Fruit fly (Drosophila melanogaster) whole organism, embryonic: ENCODE measurements around the gene CG31388.

Experiments used
- Adf1 ChIP-seq: fragments of 200-800 bp; sonication (Bioruptor generic); IDR thresholded peaks from 2 replicates; pipeline ENCODE4 v1.3.6; 2022; ENCODE audit warnings: missing biosample characterization, missing genetic modification characterization
- Atf6 ChIP-seq: fragments of 200-800 bp; sonication (Bioruptor generic); IDR thresholded peaks from 2 replicates; pipeline ENCODE4 v1.3.6; 2022; ENCODE audit warnings: missing biosample characterization, missing genetic modification characterization
- CG1024 ChIP-seq: fragments of 200-800 bp; sonication (Bioruptor generic); IDR thresholded peaks from 2 replicates; pipeline ENCODE4 v1.3.6; 2022; ENCODE audit warnings: missing biosample characterization, missing genetic modification characterization
- CG10274 ChIP-seq: fragments of 200-800 bp; sonication (Bioruptor generic); optimal IDR thresholded peaks from 3 replicates; lab custom pipeline; 2017; ENCODE audit warnings: missing biosample characterization, mild to moderate bottlenecking, missing genetic modification characterization
- CG10565 ChIP-seq: fragments of 200-800 bp; sonication (Bioruptor generic); optimal IDR thresholded peaks from 3 replicates; lab custom pipeline; 2016; ENCODE audit warnings: missing biosample characterization, mild to moderate bottlenecking, missing genetic modification characterization
- CG11560 ChIP-seq: fragments of 200-800 bp; sonication (Bioruptor generic); IDR thresholded peaks from 3 replicates; pipeline ENCODE4 v1.3.6; 2022; ENCODE audit warnings: missing biosample characterization, missing genetic modification characterization
- CG11696 ChIP-seq: fragments of 200-800 bp; sonication (Bioruptor generic); IDR thresholded peaks from 2 replicates; pipeline ENCODE4 v1.3.6; 2022; ENCODE audit warnings: missing biosample characterization, missing genetic modification characterization
- CG12299 ChIP-seq: fragments of 200-800 bp; sonication (Bioruptor generic); optimal IDR thresholded peaks from 2 replicates; lab custom pipeline; 2018; ENCODE audit warnings: missing biosample characterization, mild to moderate bottlenecking, missing genetic modification characterization
- CG12659 ChIP-seq: fragments of 200-800 bp; sonication (Bioruptor generic); optimal IDR thresholded peaks from 3 replicates; lab custom pipeline; 2017; ENCODE audit warnings: mild to moderate bottlenecking, missing biosample characterization, missing genetic modification reagents, missing genetic modification characterization
- CG15269 ChIP-seq: fragments of 200-800 bp; sonication (Bioruptor generic); optimal IDR thresholded peaks from 2 replicates; lab custom pipeline; 2018; ENCODE audit warnings: missing biosample characterization, mild to moderate bottlenecking, missing genetic modification characterization, moderate library complexity
- CG15514 ChIP-seq: fragments of 200-800 bp; sonication (Bioruptor generic); optimal IDR thresholded peaks from 3 replicates; lab custom pipeline; 2017; ENCODE audit warnings: missing biosample characterization, missing genetic modification characterization, mild to moderate bottlenecking, moderate library complexity, missing genetic modification reagents
- CG17568 ChIP-seq: fragments of 200-800 bp; sonication (Bioruptor generic); optimal IDR thresholded peaks from 2 replicates; lab custom pipeline; 2018; ENCODE audit warnings: missing biosample characterization, mild to moderate bottlenecking, missing genetic modification characterization, moderate library complexity
- CG17612 ChIP-seq: fragments of 200-800 bp; sonication (Bioruptor generic); IDR thresholded peaks from 2 replicates; pipeline ENCODE4 v1.3.6; 2022; ENCODE audit warnings: missing biosample characterization, missing genetic modification characterization
- CG17829 ChIP-seq: fragments of 200-800 bp; optimal IDR thresholded peaks from 2 replicates; lab custom pipeline; 2019; ENCODE audit warnings: missing biosample characterization, mild to moderate bottlenecking, missing genetic modification characterization, moderate library complexity
- CG3726 ChIP-seq: fragments of 200-800 bp; sonication (Bioruptor generic); IDR thresholded peaks from 3 replicates; pipeline ENCODE4, ENCODE4 v1.3.6; 2022; ENCODE audit warnings: missing biosample characterization, missing genetic modification characterization
- CG4360 ChIP-seq: fragments of 200-800 bp; sonication (Bioruptor generic); IDR thresholded peaks from 2 replicates; pipeline ENCODE4 v1.3.6; 2022; ENCODE audit warnings: missing biosample characterization, missing genetic modification characterization
- CG7839 ChIP-seq: fragments of 200-800 bp; sonication (Bioruptor generic); optimal IDR thresholded peaks from 3 replicates; lab custom pipeline; 2018; ENCODE audit warnings: missing biosample characterization, mild to moderate bottlenecking, missing genetic modification characterization, moderate library complexity
- CG8089 ChIP-seq: fragments of 200-800 bp; sonication (Bioruptor generic); optimal IDR thresholded peaks from 3 replicates; lab custom pipeline; 2016; ENCODE audit warnings: missing biosample characterization, missing genetic modification characterization
- CG8924 ChIP-seq: fragments of 200-800 bp; optimal IDR thresholded peaks from 3 replicates; lab custom pipeline; 2019; ENCODE audit warnings: missing biosample characterization, mild to moderate bottlenecking, missing genetic modification characterization, moderate library complexity
- CG9876 ChIP-seq: fragments of 200-800 bp; sonication (Bioruptor generic); optimal IDR thresholded peaks from 2 replicates; lab custom pipeline; 2016; ENCODE audit warnings: missing biosample characterization, missing genetic modification characterization
- Dad ChIP-seq: fragments of 200-800 bp; sonication (Bioruptor generic); optimal IDR thresholded peaks from 3 replicates; lab custom pipeline; 2016; ENCODE audit warnings: missing biosample characterization, missing genetic modification characterization
- Dek ChIP-seq: fragments of 200-800 bp; sonication (Bioruptor generic); optimal IDR thresholded peaks from 3 replicates; lab custom pipeline; 2019; ENCODE audit warnings: missing biosample characterization, mild to moderate bottlenecking, missing genetic modification characterization, moderate library complexity
- Dfd ChIP-seq, 2 experiments: fragments of >200 bp; optimal IDR thresholded peaks; 2 replicates each; lab custom pipeline; 2017; ENCODE audit warnings: missing biosample characterization in 2 of 2, missing genetic modification characterization in 2 of 2
- Eip74EF ChIP-seq, 2 experiments: fragments of 200-800 bp in 1 of 2; fragments of >200 bp in 1 of 2; sonication (Bioruptor generic) in 1 of 2; optimal IDR thresholded peaks; 2 replicates each; lab custom pipeline; 2017 to 2019; ENCODE audit warnings: missing biosample characterization in 2 of 2, missing genetic modification characterization in 2 of 2, mild to moderate bottlenecking in 1 of 2, moderate library complexity in 1 of 2
- HmgZ ChIP-seq: fragments of 200-800 bp; sonication (Bioruptor generic); optimal IDR thresholded peaks from 2 replicates; lab custom pipeline; 2018; ENCODE audit warnings: missing biosample characterization, mild to moderate bottlenecking, missing genetic modification characterization
- Max ChIP-seq: fragments of 200-800 bp; sonication (Bioruptor generic); optimal IDR thresholded peaks from 2 replicates; lab custom pipeline; 2016; ENCODE audit warnings: missing biosample characterization, mild to moderate bottlenecking, missing genetic modification characterization
- NC2α ChIP-seq: fragments of 200-800 bp; sonication (Bioruptor generic); optimal IDR thresholded peaks from 2 replicates; lab custom pipeline; 2016; ENCODE audit warnings: missing biosample characterization, missing genetic modification characterization
- Opbp ChIP-seq: fragments of 200-800 bp; sonication (Bioruptor generic); IDR thresholded peaks from 3 replicates; pipeline ENCODE4 v1.3.6; 2022; ENCODE audit warnings: missing biosample characterization, missing genetic modification characterization; ENCODE audit not compliant: partially characterized antibody
- Rx ChIP-seq: fragments of 200-800 bp; sonication (Bioruptor generic); IDR thresholded peaks from 2 replicates; pipeline ENCODE4 v1.3.6; 2022; ENCODE audit warnings: missing biosample characterization, missing genetic modification characterization
- Scr ChIP-seq: fragments of 200-800 bp; sonication (Bioruptor generic); IDR thresholded peaks from 2 replicates; pipeline ENCODE4 v1.3.6; 2022; ENCODE audit warnings: missing biosample characterization, missing genetic modification characterization; ENCODE audit not compliant: partially characterized antibody
- Vsx1 ChIP-seq: fragments of 200-800 bp; sonication (Bioruptor generic); optimal IDR thresholded peaks from 2 replicates; lab custom pipeline; 2017; ENCODE audit warnings: missing biosample characterization, mild to moderate bottlenecking, missing genetic modification characterization, missing genetic modification reagents
- amos ChIP-seq: fragments of 200-800 bp; sonication (Bioruptor generic); IDR thresholded peaks from 2 replicates; pipeline ENCODE4 v1.3.6; 2022; ENCODE audit warnings: missing biosample characterization, missing genetic modification characterization; ENCODE audit not compliant: partially characterized antibody
- ash1 ChIP-seq: fragments of 200-800 bp; sonication (Bioruptor generic); optimal IDR thresholded peaks from 2 replicates; lab custom pipeline; 2018; ENCODE audit warnings: missing biosample characterization, mild to moderate bottlenecking, missing genetic modification characterization
- ci ChIP-seq: fragments of 200-800 bp; sonication (Bioruptor generic); IDR thresholded peaks from 3 replicates; pipeline ENCODE4 v1.3.6; 2022; ENCODE audit warnings: missing biosample characterization, missing genetic modification characterization
- danr ChIP-seq: fragments of 200-800 bp; sonication (Bioruptor generic); IDR thresholded peaks from 2 replicates; pipeline ENCODE4 v1.3.6; 2022; ENCODE audit warnings: missing biosample characterization, missing genetic modification characterization
- fu2 ChIP-seq: fragments of 200-800 bp; sonication (Bioruptor generic); optimal IDR thresholded peaks from 2 replicates; lab custom pipeline; 2016; ENCODE audit warnings: missing biosample characterization, missing genetic modification characterization
- gcm2 ChIP-seq: fragments of 200-800 bp; sonication (Bioruptor generic); optimal IDR thresholded peaks from 2 replicates; lab custom pipeline; 2016; ENCODE audit warnings: missing biosample characterization, missing genetic modification characterization
- hkb ChIP-seq, 2 experiments: fragments of 200-800 bp in 1 of 2; fragments of >200 bp in 1 of 2; sonication (Bioruptor generic) in 1 of 2; IDR thresholded peaks in 1 of 2; optimal IDR thresholded peaks in 1 of 2; 2 replicates each; pipeline versions ENCODE4 v1.3.6 to Lab custom; 2017 to 2022; ENCODE audit warnings: missing biosample characterization in 1 of 2, missing genetic modification characterization in 1 of 2
- insv ChIP-seq, 2 experiments: fragments of 200-800 bp; sonication (Bioruptor generic); optimal IDR thresholded peaks; 3 replicates each; lab custom pipeline; 2016 to 2018; ENCODE audit warnings: missing biosample characterization in 2 of 2, missing genetic modification characterization in 2 of 2
- oc ChIP-seq: fragments of 200-800 bp; sonication (Bioruptor generic); optimal IDR thresholded peaks from 2 replicates; lab custom pipeline; 2018; ENCODE audit warnings: missing biosample characterization, mild to moderate bottlenecking, missing genetic modification characterization, moderate library complexity
- org-1 ChIP-seq: fragments of 200-800 bp; sonication (Bioruptor generic); optimal IDR thresholded peaks from 2 replicates; lab custom pipeline; 2017; ENCODE audit warnings: missing biosample characterization, missing genetic modification characterization
- otp ChIP-seq: fragments of 200-800 bp; sonication (Bioruptor generic); IDR thresholded peaks from 3 replicates; pipeline ENCODE4, ENCODE4 v1.3.6; 2022; ENCODE audit warnings: missing biosample characterization, missing genetic modification characterization
- rib ChIP-seq: fragments of 200-800 bp; sonication (Bioruptor generic); IDR thresholded peaks from 2 replicates; pipeline ENCODE4 v1.3.6; 2022; ENCODE audit warnings: missing biosample characterization, missing genetic modification characterization
- sd ChIP-seq: fragments of 200-800 bp; sonication (Bioruptor generic); optimal IDR thresholded peaks from 3 replicates; lab custom pipeline; 2018; ENCODE audit warnings: missing biosample characterization, mild to moderate bottlenecking, missing genetic modification characterization, moderate library complexity
- sob ChIP-seq: fragments of 200-800 bp; sonication (Bioruptor generic); IDR thresholded peaks from 2 replicates; pipeline ENCODE4 v1.3.6; 2022; ENCODE audit warnings: missing biosample characterization, missing genetic modification characterization
- ssp ChIP-seq: fragments of 200-800 bp; sonication (Bioruptor generic); IDR thresholded peaks from 2 replicates; pipeline ENCODE4 v1.3.6; 2022; ENCODE audit warnings: missing biosample characterization, missing genetic modification characterization
- tio ChIP-seq: fragments of 200-800 bp; sonication (Bioruptor generic); optimal IDR thresholded peaks from 2 replicates; lab custom pipeline; 2017; ENCODE audit warnings: missing biosample characterization, missing genetic modification characterization, inconsistent platforms
- tna ChIP-seq: fragments of 200-800 bp; sonication (Bioruptor generic); IDR thresholded peaks from 2 replicates; pipeline ENCODE4 v1.3.6; 2022; ENCODE audit warnings: missing biosample characterization, missing genetic modification characterization; ENCODE audit not compliant: partially characterized antibody
- tx ChIP-seq: fragments of 200-800 bp; sonication (Bioruptor generic); optimal IDR thresholded peaks from 2 replicates; lab custom pipeline; 2016; ENCODE audit warnings: missing biosample characterization, missing genetic modification characterization
- vvl ChIP-seq: fragments of 200-800 bp; sonication (Bioruptor generic); IDR thresholded peaks from 2 replicates; pipeline ENCODE4 v1.3.6; 2022; ENCODE audit warnings: missing biosample characterization, missing genetic modification characterization

Gene CG31388

DNA sequence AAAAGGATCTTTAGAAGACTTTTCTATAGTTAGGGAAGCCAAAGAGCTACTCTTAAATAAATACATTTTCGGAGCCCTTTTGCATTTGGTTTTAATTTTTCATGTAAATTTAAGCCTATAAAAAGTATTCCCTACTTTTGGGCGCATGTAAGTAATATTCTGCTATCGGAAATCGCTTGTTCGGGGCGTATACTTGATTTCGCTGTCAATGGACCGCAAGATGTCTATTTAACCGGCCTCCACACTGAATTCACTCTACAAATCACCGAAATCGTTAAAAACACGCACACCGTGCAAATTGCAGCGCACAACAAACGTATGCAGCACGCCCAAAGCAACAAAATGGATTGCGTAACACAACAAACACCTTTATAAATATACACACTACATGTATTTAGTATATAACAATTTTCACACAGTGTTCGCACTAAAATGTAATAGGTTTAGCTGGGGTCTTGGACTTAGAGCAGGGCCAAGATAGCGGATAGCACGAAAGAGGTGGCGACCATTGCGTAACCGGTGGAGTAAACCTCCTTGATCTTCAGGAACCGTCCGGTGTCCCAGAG is 28.8 kb upstream of the CG31388 start:
- TF ChIP-seq CG12659, result no peak
- no peak for TF ChIP-seq CG8089 (GFP tag; lab: Kevin White, UChicago)
- TF ChIP-seq org-1 (GFP tag; lab: Kevin White, UChicago), result no peak
- no peak for TF ChIP-seq CG17829
- TF ChIP-seq vvl (GFP tag; lab: Robert Waterston, UW), result no peak
- TF ChIP-seq CG10565 (GFP tag; lab: Kevin White, UChicago), result no peak
- peak; percentile 39 for TF ChIP-seq HmgZ (tag; lab: Kevin White, UChicago)
- no peak for TF ChIP-seq CG11696
- no peak for TF ChIP-seq Adf1 (GFP tag; lab: Robert Waterston, UW)
- TF ChIP-seq CG8924 (tag; lab: Kevin White, UChicago), result no peak
- peak; percentile 11 for TF ChIP-seq CG7839 (tag; lab: Kevin White, UChicago)
- no peak for TF ChIP-seq gcm2 (GFP tag; lab: Kevin White, UChicago)
- TF ChIP-seq CG17568, result no peak
- no peak for TF ChIP-seq fu2 (GFP tag; lab: Kevin White, UChicago)
- TF ChIP-seq amos, result peak; percentile 2; the same call in 1 of the 2 replicates
- no peak for TF ChIP-seq CG10274 (GFP tag; lab: Kevin White, UChicago)
- TF ChIP-seq ash1 (GFP tag; lab: Kevin White, UChicago), result no peak
- TF ChIP-seq NC2α (GFP tag; lab: Kevin White, UChicago), result no peak
- no peak for TF ChIP-seq tna
- TF ChIP-seq tx, result no peak
- no peak for TF ChIP-seq Dek (tag; lab: Kevin White, UChicago)
- TF ChIP-seq CG15514 (GFP tag; lab: Kevin White, UChicago), result no peak
- no peak for TF ChIP-seq Vsx1 (GFP tag; lab: Kevin White, UChicago)
- no peak for TF ChIP-seq sob (GFP tag; lab: Robert Waterston, UW)
- TF ChIP-seq ssp, result no peak
- TF ChIP-seq rib (GFP tag; lab: Robert Waterston, UW), result no peak
- no peak for TF ChIP-seq Dad (GFP tag; lab: Kevin White, UChicago)
- no peak for TF ChIP-seq CG4360
- TF ChIP-seq CG17612, result no peak
- no peak for TF ChIP-seq CG9876
- TF ChIP-seq danr (GFP tag; lab: Robert Waterston, UW), result no peak
- TF ChIP-seq Opbp, result 0 out of 3 replicates have a peak, but pooled peaks have one; percentile 37
- TF ChIP-seq Rx, result no peak
- TF ChIP-seq hkb (optimal IDR thresholded peaks at IDR 0.05; lab: Kevin White, UChicago), result no peak
- no peak for TF ChIP-seq hkb (GFP tag; IDR thresholded peaks at IDR 0.05; lab: Robert Waterston, UW)
- TF ChIP-seq Max (GFP tag; lab: Kevin White, UChicago), result no peak
- no peak for TF ChIP-seq CG15269 (tag; lab: Kevin White, UChicago)
- TF ChIP-seq oc (tag; lab: Kevin White, UChicago), result no peak
- TF ChIP-seq Scr (GFP tag; lab: Robert Waterston, UW), result no peak
- TF ChIP-seq tio (GFP tag; lab: Kevin White, UChicago), result no peak
- TF ChIP-seq Atf6, result 0 out of 2 replicates have a peak, but pooled peaks have one; percentile 8
- no peak for TF ChIP-seq CG1024 (GFP tag; lab: Robert Waterston, UW)
- TF ChIP-seq Eip74EF (GFP tag; optimal IDR thresholded peaks at IDR 0.05; lab: Kevin White, UChicago), result peak in 1 of 2 experiments; percentile 61
- no peak for TF ChIP-seq CG11560 (tag; lab: Robert Waterston, UW)
- no peak for TF ChIP-seq sd
- no peak for TF ChIP-seq CG3726 (GFP tag; lab: Robert Waterston, UW)
- no peak for TF ChIP-seq CG12299 (tag; lab: Kevin White, UChicago)
- TF ChIP-seq insv (GFP tag; optimal IDR thresholded peaks at IDR 0.05; lab: Kevin White, UChicago), result no peak
- no peak for TF ChIP-seq Dfd (GFP tag; optimal IDR thresholded peaks at IDR 0.05; lab: Kevin White, UChicago)
- TF ChIP-seq ci (GFP tag; lab: Robert Waterston, UW), result 0 out of 3 replicates have a peak, but pooled peaks have one; percentile 28
- no peak for TF ChIP-seq otp (GFP tag; lab: Robert Waterston, UW)
